Worm (Caenorhabditis elegans): ENCODE data around the gene lact-8.

ce11 chrV:11113041-11113574, 19.7 kb upstream of the lact-8 start, which contains the start of gene erfa-3:
- TF ChIP-seq T26A5.8 (tag; optimal IDR thresholded peaks at IDR 0.05) (no peak), ztf-26 (tag; optimal IDR thresholded peaks at IDR 0.05) (no peak), ceh-100 (GFP tag; IDR thresholded peaks at IDR 0.05) (peak; percentile 73), lag-1 (GFP tag; IDR thresholded peaks at IDR 0.05) (no peak), dox-1 (GFP tag; IDR thresholded peaks at IDR 0.05) (peak; percentile 58), K11D2.4 (GFP tag; IDR thresholded peaks at IDR 0.05) (0 out of 2 replicates have a peak, but pooled peaks have one; percentile 41), C06A6.2 (GFP tag; conservative IDR thresholded peaks at IDR 0.05) (no peak), madf-8 (GFP tag; conservative IDR thresholded peaks at IDR 0.05) (no peak), let-526 (GFP tag; IDR thresholded peaks at IDR 0.05) (0 out of 2 replicates have a peak, but pooled peaks have one; percentile 52), mes-4 (tag; optimal IDR thresholded peaks at IDR 0.05) (no peak), pbrm-1 (GFP tag; IDR thresholded peaks at IDR 0.05) (no peak), ztf-22 (GFP tag; optimal IDR thresholded peaks at IDR 0.05) (no peak)
